Fruit fly (Drosophila melanogaster) whole organism, wandering third instar larva: Measurements from ENCODE around the gene Acp76A.
A peak's percentile ranks its signal among the peaks of the same experiment; 100 is the strongest.

Experiments
- Abd-B ChIP-seq: fragments of >200 bp; optimal IDR thresholded peaks from 2 replicates; lab custom pipeline; 2017; ENCODE audit warnings: missing biosample characterization, missing genetic modification characterization
- CG32264 ChIP-seq: fragments of 200-800 bp; sonication (Bioruptor generic); optimal IDR thresholded peaks from 2 replicates; lab custom pipeline; 2016; ENCODE audit warnings: missing biosample characterization, missing genetic modification characterization
- CG9705 ChIP-seq: fragments of 200-800 bp; sonication (Bioruptor generic); optimal IDR thresholded peaks from 2 replicates; lab custom pipeline; 2018; ENCODE audit warnings: missing biosample characterization, mild to moderate bottlenecking, missing genetic modification characterization
- CrebA ChIP-seq: fragments of 200-800 bp; sonication (Bioruptor generic); optimal IDR thresholded peaks from 2 replicates; lab custom pipeline; 2016; ENCODE audit warnings: missing biosample characterization, mild to moderate bottlenecking, missing genetic modification characterization, borderline replicate concordance
- Dif ChIP-seq: fragments of 200-275, 200-300 bp; sonication (Bioruptor generic); optimal IDR thresholded peaks from 2 replicates; lab custom pipeline; 2018; ENCODE audit warnings: missing biosample characterization, missing genetic modification characterization; ENCODE audit not compliant: partially characterized antibody
- GATAd ChIP-seq: sonication (Bioruptor generic); optimal IDR thresholded peaks from 2 replicates; lab custom pipeline; 2016; ENCODE audit warnings: missing biosample characterization, missing genetic modification characterization
- HLH106 ChIP-seq: fragments of 200-800 bp; optimal IDR thresholded peaks from 3 replicates; lab custom pipeline; 2019; ENCODE audit warnings: missing biosample characterization, mild to moderate bottlenecking, missing genetic modification characterization, moderate library complexity
- Hnf4 ChIP-seq: fragments of 200-800 bp; sonication (Bioruptor generic); optimal IDR thresholded peaks from 2 replicates; lab custom pipeline; 2016; ENCODE audit warnings: missing biosample characterization, mild to moderate bottlenecking, missing genetic modification characterization
- Hr78 ChIP-seq: fragments of >200 bp; optimal IDR thresholded peaks from 2 replicates; lab custom pipeline; 2017; ENCODE audit warnings: missing biosample characterization, missing genetic modification characterization
- Hr83 ChIP-seq: fragments of 200-300 bp; sonication (Bioruptor generic); optimal IDR thresholded peaks from 2 replicates; lab custom pipeline; 2016; ENCODE audit warnings: missing biosample characterization, mild to moderate bottlenecking, missing genetic modification characterization, moderate library complexity; ENCODE audit not compliant: poor library complexity, severe bottlenecking
- Jra ChIP-seq: sonication (Bioruptor generic); optimal IDR thresholded peaks from 2 replicates; lab custom pipeline; 2016; ENCODE audit warnings: missing biosample characterization, missing genetic modification characterization
- Mio ChIP-seq: sonication (Bioruptor generic); optimal IDR thresholded peaks from 2 replicates; lab custom pipeline; 2016; ENCODE audit warnings: missing biosample characterization, missing genetic modification characterization
- Myc ChIP-seq: fragments of >200 bp; optimal IDR thresholded peaks from 2 replicates; lab custom pipeline; 2017
- OdsH ChIP-seq: fragments of 200-800 bp; sonication (Bioruptor generic); optimal IDR thresholded peaks from 2 replicates; lab custom pipeline; 2016; ENCODE audit warnings: missing biosample characterization, mild to moderate bottlenecking, missing genetic modification characterization
- Rel ChIP-seq, 2 experiments: fragments of 200-800 bp; sonication (Bioruptor generic) in 1 of 2; optimal IDR thresholded peaks; 2 replicates in 1 of 2; 3 replicates in 1 of 2; lab custom pipeline; 2016 to 2019; ENCODE audit warnings: mild to moderate bottlenecking in 2 of 2, missing biosample characterization in 2 of 2, missing genetic modification characterization in 2 of 2, moderate library complexity in 1 of 2
- Sp1 ChIP-seq: fragments of 200-800 bp; sonication (Bioruptor generic); optimal IDR thresholded peaks from 3 replicates; lab custom pipeline; 2019; ENCODE audit warnings: missing biosample characterization, mild to moderate bottlenecking, missing genetic modification characterization, moderate library complexity
- Vsx2 ChIP-seq: fragments of 200-300, 225-300 bp; sonication (Bioruptor generic); optimal IDR thresholded peaks from 2 replicates; lab custom pipeline; 2018; ENCODE audit warnings: missing biosample characterization, missing genetic modification characterization; ENCODE audit not compliant: partially characterized antibody
- br ChIP-seq: fragments of 200-800 bp; sonication (Bioruptor generic); optimal IDR thresholded peaks from 2 replicates; lab custom pipeline; 2016; ENCODE audit warnings: missing biosample characterization, missing genetic modification characterization
- brk ChIP-seq: fragments of 200-800 bp; sonication (Bioruptor generic); optimal IDR thresholded peaks from 2 replicates; lab custom pipeline; 2016; ENCODE audit warnings: missing biosample characterization, mild to moderate bottlenecking, missing genetic modification characterization
- dl ChIP-seq, 2 experiments: fragments of 175-275, 200-275 bp in 1 of 2; fragments of 200-275 bp in 1 of 2; sonication (Bioruptor generic); optimal IDR thresholded peaks; lab custom pipeline; 2018; ENCODE audit warnings: mild to moderate bottlenecking in 2 of 2, missing biosample characterization in 2 of 2, missing genetic modification characterization in 2 of 2, moderate library complexity in 2 of 2; ENCODE audit not compliant: partially characterized antibody in 2 of 2, insufficient read depth in 1 of 2
- dmrt93B ChIP-seq: fragments of 200-800 bp; sonication (Bioruptor generic); optimal IDR thresholded peaks from 2 replicates; lab custom pipeline; 2018; ENCODE audit warnings: missing biosample characterization, mild to moderate bottlenecking, missing genetic modification characterization
- dsf ChIP-seq: sonication (Bioruptor generic); optimal IDR thresholded peaks from 2 replicates; lab custom pipeline; 2016; ENCODE audit warnings: missing biosample characterization, missing genetic modification characterization, borderline replicate concordance
- ey ChIP-seq: fragments of 200-800 bp; sonication (Bioruptor generic); optimal IDR thresholded peaks from 2 replicates; lab custom pipeline; 2016; ENCODE audit warnings: missing biosample characterization, missing genetic modification characterization
- foxo ChIP-seq, 2 experiments: fragments of 200-800 bp; sonication (Bioruptor generic); optimal IDR thresholded peaks; 2 replicates in 1 of 2; 3 replicates in 1 of 2; lab custom pipeline; 2016 to 2017; ENCODE audit warnings: missing biosample characterization in 2 of 2, missing genetic modification characterization in 2 of 2
- fru ChIP-seq: fragments of 200-800 bp; sonication (Bioruptor generic); optimal IDR thresholded peaks from 3 replicates; lab custom pipeline; 2016; ENCODE audit warnings: missing biosample characterization, mild to moderate bottlenecking, missing genetic modification characterization
- h ChIP-seq: fragments of 200-800 bp; sonication (Bioruptor generic); optimal IDR thresholded peaks from 3 replicates; lab custom pipeline; 2016; ENCODE audit warnings: missing biosample characterization, mild to moderate bottlenecking, missing genetic modification characterization
- jim ChIP-seq: fragments of 175-275, 200-325 bp; sonication (Bioruptor generic); optimal IDR thresholded peaks from 2 replicates; lab custom pipeline; 2016; ENCODE audit warnings: missing biosample characterization, mild to moderate bottlenecking, missing genetic modification characterization
- lola ChIP-seq: fragments of >200 bp; optimal IDR thresholded peaks from 2 replicates; lab custom pipeline; 2017; ENCODE audit warnings: missing biosample characterization, missing genetic modification characterization
- pan ChIP-seq: fragments of >200 bp; optimal IDR thresholded peaks from 2 replicates; lab custom pipeline; 2017
- psq ChIP-seq: fragments of 200-800 bp; sonication (Bioruptor generic); optimal IDR thresholded peaks from 3 replicates; lab custom pipeline; 2017; ENCODE audit warnings: missing biosample characterization, mild to moderate bottlenecking, missing genetic modification characterization, moderate library complexity
- rgr ChIP-seq: fragments of 200-800 bp; sonication (Bioruptor generic); optimal IDR thresholded peaks from 3 replicates; lab custom pipeline; 2016; ENCODE audit warnings: missing biosample characterization, mild to moderate bottlenecking, missing genetic modification characterization
- sage ChIP-seq: fragments of 200-800 bp; sonication (Bioruptor generic); optimal IDR thresholded peaks from 2 replicates; lab custom pipeline; 2016; ENCODE audit warnings: missing biosample characterization, mild to moderate bottlenecking, missing genetic modification characterization
- sv ChIP-seq: fragments of 200-800 bp; sonication (Bioruptor generic); optimal IDR thresholded peaks from 3 replicates; lab custom pipeline; 2016; ENCODE audit warnings: missing biosample characterization, missing genetic modification characterization
- tai ChIP-seq: sonication (Bioruptor generic); optimal IDR thresholded peaks from 2 replicates; lab custom pipeline; 2016; ENCODE audit warnings: missing biosample characterization, missing genetic modification characterization
- usp ChIP-seq: fragments of >200 bp; optimal IDR thresholded peaks from 2 replicates; lab custom pipeline; 2017; ENCODE audit warnings: missing biosample characterization, missing genetic modification characterization
- woc ChIP-seq: sonication (Bioruptor generic); optimal IDR thresholded peaks from 2 replicates; lab custom pipeline; 2016; ENCODE audit warnings: missing biosample characterization, mild to moderate bottlenecking, missing genetic modification characterization

Gene Acp76A

DNA sequence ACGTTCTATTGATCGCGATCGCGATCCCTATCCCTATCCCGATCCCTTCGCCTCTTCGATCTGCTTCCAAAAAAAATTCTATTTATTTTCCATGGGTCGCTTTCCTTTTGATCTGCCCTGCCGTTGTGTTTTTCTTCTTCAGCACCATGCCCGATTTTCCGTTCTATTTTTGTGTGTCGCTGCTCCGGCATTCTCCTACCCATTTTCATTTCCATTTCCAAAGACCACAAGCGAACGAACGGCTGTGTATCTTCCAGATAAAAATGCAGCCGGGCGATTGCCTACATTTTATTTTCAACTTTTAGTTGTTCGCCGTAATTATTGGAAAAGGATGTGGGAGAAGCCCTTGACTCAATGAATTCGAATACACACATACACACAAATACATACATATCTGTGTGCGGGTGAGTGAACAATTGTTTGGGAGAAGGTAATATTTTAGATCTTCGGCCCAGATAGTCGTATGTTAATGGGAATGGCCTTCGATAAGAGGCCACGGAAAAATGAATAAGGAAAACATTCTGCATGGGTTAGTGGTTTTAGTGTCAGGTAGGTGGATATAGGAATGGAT is 8.3 kb downstream of the Acp76A start:
- TF ChIP-seq br (GFP tag; lab: Kevin White, UChicago) (no peak), sage (GFP tag; lab: Kevin White, UChicago) (no peak), woc (GFP tag; lab: Kevin White, UChicago) (no peak), HLH106 (tag; lab: Kevin White, UChicago) (no peak), fru (no peak), Sp1 (no peak), foxo (GFP tag; optimal IDR thresholded peaks at IDR 0.05; lab: Kevin White, UChicago) (no peak), Hr83 (GFP tag; lab: Kevin White, UChicago) (no peak), h (GFP tag; lab: Kevin White, UChicago) (no peak), usp (GFP tag; lab: Kevin White, UChicago) (no peak), CG32264 (GFP tag; lab: Kevin White, UChicago) (no peak)

DNA sequence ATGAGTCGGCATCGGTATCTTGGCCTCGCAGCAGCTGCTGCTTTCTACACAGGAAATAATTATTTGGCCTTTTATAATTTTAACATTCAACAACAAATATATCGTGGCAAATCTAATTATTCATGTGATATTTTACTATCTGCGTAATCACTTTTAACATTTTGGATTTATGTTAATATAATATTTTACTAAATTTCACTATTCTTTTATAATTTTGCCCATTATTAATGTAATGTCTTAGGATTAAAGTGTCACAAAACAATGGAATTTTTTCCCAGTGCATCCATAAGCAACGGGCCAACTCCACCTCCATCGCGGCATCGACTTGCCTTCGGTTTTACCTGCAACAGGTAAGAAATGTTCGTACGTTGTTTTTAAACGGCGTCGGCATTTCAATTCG is 9.3 kb downstream of the Acp76A start:
- TF ChIP-seq GATAd (GFP tag; lab: Kevin White, UChicago) (no peak), Sp1 (peak; percentile 96), CrebA (peak; percentile 17), tai (GFP tag; lab: Kevin White, UChicago) (peak; percentile 47), Vsx2 (no peak), CG32264 (GFP tag; lab: Kevin White, UChicago) (peak; percentile 3), usp (GFP tag; lab: Kevin White, UChicago) (no peak), pan (lab: Kevin White, UChicago) (no peak), Abd-B (GFP tag; lab: Kevin White, UChicago) (no peak), lola (GFP tag; lab: Kevin White, UChicago) (no peak), sage (GFP tag; lab: Kevin White, UChicago) (peak; percentile 45), brk (GFP tag; lab: Kevin White, UChicago) (peak; percentile 29), dsf (peak; percentile 7), h (GFP tag; lab: Kevin White, UChicago) (peak; percentile 84), Rel (GFP tag; optimal IDR thresholded peaks at IDR 0.05; lab: Kevin White, UChicago) (no peak), Rel (tag; optimal IDR thresholded peaks at IDR 0.05; lab: Kevin White, UChicago) (peak; percentile 61), Myc (lab: Kevin White, UChicago) (no peak), CG9705 (GFP tag; lab: Kevin White, UChicago) (peak; percentile 83), rgr (GFP tag; lab: Kevin White, UChicago) (peak; percentile 86), fru (peak; percentile 86), Jra (GFP tag; lab: Kevin White, UChicago) (peak; percentile 56), br (GFP tag; lab: Kevin White, UChicago) (peak; percentile 72), Hnf4 (peak; percentile 49), HLH106 (tag; lab: Kevin White, UChicago) (peak; percentile 95), jim (GFP tag; lab: Kevin White, UChicago) (no peak), Hr78 (GFP tag; lab: Kevin White, UChicago) (no peak), psq (peak; percentile 83), OdsH (peak; percentile 91), foxo (GFP tag; optimal IDR thresholded peaks at IDR 0.05; lab: Kevin White, UChicago) (peak in 1 of 2 experiments; percentile 92), Mio (GFP tag; lab: Kevin White, UChicago) (no peak), woc (GFP tag; lab: Kevin White, UChicago) (peak; percentile 54), ey (GFP tag; lab: Kevin White, UChicago) (peak; percentile 74), dl (GFP tag; optimal IDR thresholded peaks at IDR 0.05; lab: Kevin White, UChicago; ENCODE audit: insufficient read depth in 1 of 2, partially characterized antibody in 2 of 2) (peak in 1 of 2 experiments; percentile 19), dmrt93B (GFP tag; lab: Kevin White, UChicago) (peak; percentile 86)

DNA sequence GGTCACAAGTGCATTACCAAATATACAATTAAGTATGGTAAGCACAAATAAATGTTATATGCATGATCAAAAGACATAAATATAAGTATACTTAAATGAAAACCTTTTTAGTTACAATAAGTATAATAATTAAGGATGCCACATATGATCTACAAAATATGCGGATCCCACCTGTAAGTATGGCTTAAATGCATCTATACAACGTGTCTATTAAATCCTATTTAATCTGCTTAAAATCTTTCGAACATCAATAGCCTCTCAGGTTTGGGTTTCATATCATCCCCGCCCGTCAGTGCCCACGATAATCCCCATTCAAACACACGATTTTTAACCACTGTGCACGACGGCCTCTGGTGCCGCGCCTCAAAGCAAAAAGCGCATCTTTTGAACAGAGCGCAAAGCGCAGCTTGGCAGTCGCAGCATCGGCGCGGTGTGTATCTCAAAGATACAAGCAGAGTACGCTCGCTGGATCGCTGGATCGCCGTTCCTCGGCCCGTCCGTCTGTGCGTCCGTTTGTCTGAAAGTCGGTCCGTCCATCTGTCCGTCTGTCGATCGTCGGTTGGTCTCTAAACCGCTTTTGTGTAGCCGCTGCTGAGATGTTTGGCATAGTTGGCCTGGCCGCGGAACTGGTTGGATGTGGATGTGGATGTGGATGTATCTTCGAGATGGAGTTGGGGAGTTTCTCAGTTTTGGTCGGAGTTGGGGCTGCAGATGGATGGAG is 10.0 kb downstream of the Acp76A start:
- TF ChIP-seq CG32264 (GFP tag; lab: Kevin White, UChicago) (peak; percentile 31), Rel (GFP tag; optimal IDR thresholded peaks at IDR 0.05; lab: Kevin White, UChicago) (peak; percentile 62), Rel (tag; optimal IDR thresholded peaks at IDR 0.05; lab: Kevin White, UChicago) (no peak), brk (GFP tag; lab: Kevin White, UChicago) (peak; percentile 3), Dif (GFP tag; lab: Kevin White, UChicago) (peak; percentile 29), foxo (GFP tag; optimal IDR thresholded peaks at IDR 0.05; lab: Kevin White, UChicago) (peak in 1 of 2 experiments; percentile 79), Hr83 (GFP tag; lab: Kevin White, UChicago) (peak; percentile 27), sv (GFP tag; lab: Kevin White, UChicago) (peak; percentile 20), CG9705 (GFP tag; lab: Kevin White, UChicago) (peak; percentile 13), usp (GFP tag; lab: Kevin White, UChicago) (no peak), Jra (GFP tag; lab: Kevin White, UChicago) (no peak), dl (GFP tag; optimal IDR thresholded peaks at IDR 0.05; lab: Kevin White, UChicago; ENCODE audit: insufficient read depth in 1 of 2, partially characterized antibody in 2 of 2) (no peak), Hnf4 (peak; percentile 23), rgr (GFP tag; lab: Kevin White, UChicago) (peak; percentile 58), psq (peak; percentile 86), woc (GFP tag; lab: Kevin White, UChicago) (peak; percentile 72), GATAd (GFP tag; lab: Kevin White, UChicago) (no peak), br (GFP tag; lab: Kevin White, UChicago) (peak; percentile 72), HLH106 (tag; lab: Kevin White, UChicago) (peak; percentile 74), dmrt93B (GFP tag; lab: Kevin White, UChicago) (peak; percentile 56), fru (peak; percentile 84), Vsx2 (no peak), ey (GFP tag; lab: Kevin White, UChicago) (peak; percentile 72), CrebA (no peak), tai (GFP tag; lab: Kevin White, UChicago) (peak; percentile 63), sage (GFP tag; lab: Kevin White, UChicago) (peak; percentile 70), pan (lab: Kevin White, UChicago) (no peak), Sp1 (peak; percentile 79), Abd-B (GFP tag; lab: Kevin White, UChicago) (no peak), h (GFP tag; lab: Kevin White, UChicago) (peak; percentile 83), OdsH (peak; percentile 84)
